Fruit fly (Drosophila melanogaster) whole organism, embryonic: ENCODE measurements around the gene RhoBTB.

ENCODE experiments used
- BEAF-32 ChIP-seq: fragments of 200-800 bp; sonication (Bioruptor generic); optimal IDR thresholded peaks from 3 replicates; lab custom pipeline; 2017; ENCODE audit warnings: missing biosample characterization, missing genetic modification characterization, mild to moderate bottlenecking, moderate library complexity, missing genetic modification reagents
- C15 ChIP-seq: fragments of 200-800 bp; sonication (Bioruptor generic); IDR thresholded peaks from 3 replicates; pipeline ENCODE4 v1.3.6; 2022; ENCODE audit warnings: missing biosample characterization, missing genetic modification characterization
- CG10209 ChIP-seq: fragments of 200-800 bp; sonication (Bioruptor generic); optimal IDR thresholded peaks from 3 replicates; lab custom pipeline; 2017; ENCODE audit warnings: missing biosample characterization, mild to moderate bottlenecking, missing genetic modification characterization, missing genetic modification reagents
- CG10462 ChIP-seq: fragments of 200-800 bp; sonication (Bioruptor generic); optimal IDR thresholded peaks from 2 replicates; lab custom pipeline; 2016; ENCODE audit warnings: missing biosample characterization, missing genetic modification characterization
- CG10959 ChIP-seq: fragments of 200-800 bp; sonication (Bioruptor generic); IDR thresholded peaks from 2 replicates; pipeline ENCODE4 v1.3.6; 2022; ENCODE audit warnings: missing biosample characterization, missing genetic modification characterization
- CG10979 ChIP-seq: fragments of 200-800 bp; sonication (Bioruptor generic); optimal IDR thresholded peaks from 2 replicates; lab custom pipeline; 2018; ENCODE audit warnings: missing biosample characterization, mild to moderate bottlenecking, missing genetic modification characterization, moderate library complexity
- CG12104 ChIP-seq: fragments of 200-800 bp; sonication (Bioruptor generic); optimal IDR thresholded peaks from 3 replicates; lab custom pipeline; 2016; ENCODE audit warnings: missing biosample characterization, missing genetic modification characterization
- CG12659 ChIP-seq: fragments of 200-800 bp; sonication (Bioruptor generic); optimal IDR thresholded peaks from 3 replicates; lab custom pipeline; 2017; ENCODE audit warnings: mild to moderate bottlenecking, missing biosample characterization, missing genetic modification reagents, missing genetic modification characterization
- CG12744 ChIP-seq: fragments of 200-800 bp; sonication (Bioruptor generic); optimal IDR thresholded peaks from 2 replicates; lab custom pipeline; 2016; ENCODE audit warnings: missing biosample characterization, missing genetic modification characterization
- CG13624 ChIP-seq: fragments of 200-800 bp; sonication (Bioruptor generic); optimal IDR thresholded peaks from 2 replicates; lab custom pipeline; 2016; ENCODE audit warnings: missing biosample characterization, missing genetic modification characterization
- CG15514 ChIP-seq: fragments of 200-800 bp; sonication (Bioruptor generic); optimal IDR thresholded peaks from 3 replicates; lab custom pipeline; 2017; ENCODE audit warnings: missing biosample characterization, missing genetic modification characterization, mild to moderate bottlenecking, moderate library complexity, missing genetic modification reagents
- CG15696 ChIP-seq: fragments of 200-800 bp; sonication (Bioruptor generic); optimal IDR thresholded peaks from 2 replicates; lab custom pipeline; 2019; ENCODE audit warnings: missing biosample characterization, mild to moderate bottlenecking, missing genetic modification characterization, moderate library complexity
- CG16813 ChIP-seq: fragments of 200-800 bp; sonication (Bioruptor generic); IDR thresholded peaks from 3 replicates; pipeline ENCODE4 v1.3.6; 2022; ENCODE audit warnings: missing biosample characterization, missing genetic modification characterization; ENCODE audit not compliant: partially characterized antibody
- CG1792 ChIP-seq: fragments of 200-800 bp; sonication (Bioruptor generic); optimal IDR thresholded peaks from 2 replicates; lab custom pipeline; 2016; ENCODE audit warnings: missing biosample characterization, missing genetic modification characterization
- CG31365 ChIP-seq: fragments of 200-800 bp; sonication (Bioruptor generic); optimal IDR thresholded peaks from 2 replicates; lab custom pipeline; 2018; ENCODE audit warnings: missing biosample characterization, mild to moderate bottlenecking, missing genetic modification characterization
- CG3407 ChIP-seq: fragments of 200-800 bp; sonication (Bioruptor generic); optimal IDR thresholded peaks from 2 replicates; lab custom pipeline; 2018; ENCODE audit warnings: missing biosample characterization, mild to moderate bottlenecking, missing genetic modification characterization
- CG34224 ChIP-seq: fragments of 200-800 bp; sonication (Bioruptor generic); IDR thresholded peaks from 3 replicates; pipeline ENCODE4 v1.3.6; 2022; ENCODE audit warnings: missing biosample characterization, missing genetic modification characterization; ENCODE audit not compliant: partially characterized antibody
- CG3726 ChIP-seq: fragments of 200-800 bp; sonication (Bioruptor generic); IDR thresholded peaks from 3 replicates; pipeline ENCODE4, ENCODE4 v1.3.6; 2022; ENCODE audit warnings: missing biosample characterization, missing genetic modification characterization
- CG4820 ChIP-seq: fragments of 200-800 bp; sonication (Bioruptor generic); optimal IDR thresholded peaks from 3 replicates; lab custom pipeline; 2016; ENCODE audit warnings: missing biosample characterization, missing genetic modification characterization
- CG7357 ChIP-seq: fragments of 200-800 bp; sonication (Bioruptor generic); IDR thresholded peaks from 3 replicates; pipeline ENCODE4 v1.3.6; 2022; ENCODE audit warnings: missing biosample characterization, missing genetic modification characterization
- CG9437 ChIP-seq: fragments of 200-800 bp; sonication (Bioruptor generic); optimal IDR thresholded peaks from 2 replicates; lab custom pipeline; 2018; ENCODE audit warnings: missing biosample characterization, mild to moderate bottlenecking, missing genetic modification characterization
- CrebB ChIP-seq: fragments of 200-800 bp; sonication (Bioruptor generic); optimal IDR thresholded peaks from 3 replicates; lab custom pipeline; 2018; ENCODE audit warnings: missing biosample characterization, mild to moderate bottlenecking, missing genetic modification characterization
- Dll ChIP-seq: fragments of 200-800 bp; sonication (Bioruptor generic); IDR thresholded peaks from 4 replicates; pipeline ENCODE4 v1.3.6; 2022; ENCODE audit warnings: missing biosample characterization, missing genetic modification characterization; ENCODE audit not compliant: partially characterized antibody
- Dref ChIP-seq: fragments of 200-800 bp; sonication (Bioruptor generic); IDR thresholded peaks from 2 replicates; pipeline ENCODE4 v1.3.6; 2022; ENCODE audit warnings: missing biosample characterization, missing genetic modification characterization
- E2f2 ChIP-seq: fragments of 200-800 bp; sonication (Bioruptor generic); IDR thresholded peaks from 2 replicates; pipeline ENCODE4 v1.3.6; 2022; ENCODE audit warnings: missing biosample characterization, missing genetic modification characterization
- Elba2 ChIP-seq: fragments of 200-800 bp; sonication (Bioruptor generic); optimal IDR thresholded peaks from 3 replicates; lab custom pipeline; 2016; ENCODE audit warnings: missing biosample characterization, missing genetic modification characterization
- MBD-R2 ChIP-seq: fragments of 200-800 bp; sonication (Bioruptor generic); IDR thresholded peaks from 2 replicates; pipeline ENCODE4 v1.3.6; 2022; ENCODE audit warnings: missing biosample characterization, missing genetic modification characterization
- MESR4 ChIP-seq: fragments of 200-800 bp; sonication (Bioruptor generic); optimal IDR thresholded peaks from 2 replicates; lab custom pipeline; 2018; ENCODE audit warnings: missing biosample characterization, mild to moderate bottlenecking, missing genetic modification characterization, moderate library complexity
- Myb ChIP-seq: fragments of 200-800 bp; sonication (Bioruptor generic); optimal IDR thresholded peaks from 2 replicates; lab custom pipeline; 2016; ENCODE audit warnings: missing biosample characterization, missing genetic modification characterization
- Nf-YC ChIP-seq: fragments of 200-800 bp; optimal IDR thresholded peaks from 3 replicates; lab custom pipeline; 2019; ENCODE audit warnings: missing biosample characterization, mild to moderate bottlenecking, missing genetic modification characterization, moderate library complexity
- Poxn ChIP-seq: fragments of 200-800 bp; sonication (Bioruptor generic); IDR thresholded peaks from 2 replicates; pipeline ENCODE4 v1.3.6; 2022; ENCODE audit warnings: missing biosample characterization, missing genetic modification characterization
- Scr ChIP-seq: fragments of 200-800 bp; sonication (Bioruptor generic); IDR thresholded peaks from 2 replicates; pipeline ENCODE4 v1.3.6; 2022; ENCODE audit warnings: missing biosample characterization, missing genetic modification characterization; ENCODE audit not compliant: partially characterized antibody
- Trl ChIP-seq, 3 experiments: fragments of >200 bp in 2 of 3; fragments of 200-800 bp in 1 of 3; sonication (Bioruptor generic) in 1 of 3; optimal IDR thresholded peaks; 2 replicates in 1 of 3; 3 replicates in 2 of 3; lab custom pipeline; 2016 to 2017; ENCODE audit warnings: missing biosample characterization in 1 of 3, missing genetic modification characterization in 1 of 3
- Vsx1 ChIP-seq: fragments of 200-800 bp; sonication (Bioruptor generic); optimal IDR thresholded peaks from 2 replicates; lab custom pipeline; 2017; ENCODE audit warnings: missing biosample characterization, mild to moderate bottlenecking, missing genetic modification characterization, missing genetic modification reagents
- az2 ChIP-seq: fragments of 200-800 bp; sonication (Bioruptor generic); optimal IDR thresholded peaks from 3 replicates; lab custom pipeline; 2016; ENCODE audit warnings: missing biosample characterization, missing genetic modification characterization
- bbx ChIP-seq: fragments of 200-800 bp; sonication (Bioruptor generic); IDR thresholded peaks from 2 replicates; pipeline ENCODE4 v1.3.6; 2022; ENCODE audit warnings: missing biosample characterization, missing genetic modification characterization; ENCODE audit not compliant: partially characterized antibody
- btn ChIP-seq: fragments of 200-800 bp; sonication (Bioruptor generic); optimal IDR thresholded peaks from 2 replicates; lab custom pipeline; 2016; ENCODE audit warnings: missing biosample characterization, missing genetic modification characterization
- crol ChIP-seq: fragments of 200-800 bp; sonication (Bioruptor generic); IDR thresholded peaks from 2 replicates; pipeline ENCODE4 v1.3.6; 2022; ENCODE audit warnings: missing biosample characterization, missing genetic modification characterization
- fru ChIP-seq: fragments of >200 bp; optimal IDR thresholded peaks from 2 replicates; lab custom pipeline; 2017
- gfzf ChIP-seq: fragments of 200-800 bp; sonication (Bioruptor generic); optimal IDR thresholded peaks from 2 replicates; lab custom pipeline; 2016; ENCODE audit warnings: missing biosample characterization, mild to moderate bottlenecking, missing genetic modification characterization, moderate library complexity
- gro ChIP-seq: fragments of 200-800 bp; sonication (Bioruptor generic); optimal IDR thresholded peaks from 2 replicates; lab custom pipeline; 2016; ENCODE audit warnings: missing biosample characterization, missing genetic modification characterization
- ham ChIP-seq: fragments of 200-800 bp; sonication (Bioruptor generic); IDR thresholded peaks from 2 replicates; pipeline ENCODE4 v1.3.6; 2022; ENCODE audit warnings: missing biosample characterization, missing genetic modification characterization
- luna ChIP-seq: fragments of 200-800 bp; sonication (Bioruptor generic); optimal IDR thresholded peaks from 2 replicates; lab custom pipeline; 2016; ENCODE audit warnings: missing biosample characterization, missing genetic modification characterization
- pzg ChIP-seq: fragments of 200-800 bp; sonication (Bioruptor generic); optimal IDR thresholded peaks from 3 replicates; lab custom pipeline; 2018; ENCODE audit warnings: missing biosample characterization, mild to moderate bottlenecking, missing genetic modification characterization, moderate library complexity
- salm ChIP-seq: fragments of 200-800 bp; sonication (Bioruptor generic); optimal IDR thresholded peaks from 2 replicates; lab custom pipeline; 2018; ENCODE audit warnings: missing biosample characterization, mild to moderate bottlenecking, missing genetic modification characterization
- sr ChIP-seq: fragments of 200-800 bp; sonication (Bioruptor generic); IDR thresholded peaks from 3 replicates; pipeline ENCODE4 v1.3.6; 2022; ENCODE audit warnings: missing biosample characterization, missing genetic modification characterization
- tap ChIP-seq: fragments of 200-800 bp; optimal IDR thresholded peaks from 3 replicates; lab custom pipeline; 2019; ENCODE audit warnings: missing biosample characterization, mild to moderate bottlenecking, missing genetic modification characterization, moderate library complexity
- tio ChIP-seq: fragments of 200-800 bp; sonication (Bioruptor generic); optimal IDR thresholded peaks from 2 replicates; lab custom pipeline; 2017; ENCODE audit warnings: missing biosample characterization, missing genetic modification characterization, inconsistent platforms
- trem ChIP-seq: fragments of 200-800 bp; optimal IDR thresholded peaks from 3 replicates; lab custom pipeline; 2019; ENCODE audit warnings: missing biosample characterization, mild to moderate bottlenecking, missing genetic modification characterization, moderate library complexity
- zen ChIP-seq: fragments of 200-800 bp; sonication (Bioruptor generic); optimal IDR thresholded peaks from 3 replicates; lab custom pipeline; 2018; ENCODE audit warnings: missing biosample characterization, mild to moderate bottlenecking, missing genetic modification characterization, moderate library complexity
- zfh1 ChIP-seq: fragments of 200-800 bp; sonication (Bioruptor generic); IDR thresholded peaks from 3 replicates; pipeline ENCODE4 v1.3.6; 2022; ENCODE audit warnings: missing biosample characterization, missing genetic modification characterization

The RhoBTB gene

DNA sequence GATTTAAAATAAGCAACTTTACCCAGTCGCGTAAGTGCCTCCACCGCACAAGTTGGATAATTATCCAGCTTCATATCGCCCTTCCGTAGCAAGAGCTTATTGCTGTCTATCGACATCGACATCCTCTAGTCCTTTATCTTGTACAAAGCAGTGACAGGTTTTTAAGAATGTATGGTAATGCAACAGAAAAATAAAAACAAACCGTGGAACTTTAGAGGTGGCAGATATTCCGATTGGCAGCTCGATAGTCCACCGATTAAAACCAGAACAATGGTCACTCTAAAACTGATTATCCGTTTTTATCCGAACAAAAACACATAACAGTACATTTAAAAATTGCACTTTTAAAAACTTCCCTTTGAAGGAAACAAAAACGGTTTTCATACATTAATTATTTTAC, 51.4 kb downstream of the RhoBTB start, which contains the start of gene CG5274 (continued):
- TF ChIP-seq Dref (GFP tag; lab: Robert Waterston, UW) (peak; percentile 73), az2 (GFP tag; lab: Kevin White, UChicago) (no peak), CG15696 (no peak), CG9437 (no peak), Trl (optimal IDR thresholded peaks at IDR 0.05; lab: Kevin White, UChicago) (no peak), Trl (GFP tag; optimal IDR thresholded peaks at IDR 0.05; lab: Kevin White, UChicago) (no peak), CG7357 (GFP tag; lab: Robert Waterston, UW) (no peak), CG31365 (tag; lab: Kevin White, UChicago) (no peak), bbx (GFP tag; lab: Robert Waterston, UW) (peak; percentile 52; the same call in 1 of the 2 replicates), CG12744 (GFP tag; lab: Kevin White, UChicago) (no peak), C15 (GFP tag; lab: Robert Waterston, UW) (no peak), Scr (GFP tag; lab: Robert Waterston, UW) (peak; percentile 42), CrebB (tag; lab: Kevin White, UChicago) (no peak), CG34224 (peak; percentile 62), CG3726 (GFP tag; lab: Robert Waterston, UW) (no peak), tio (GFP tag; lab: Kevin White, UChicago) (no peak), btn (GFP tag; lab: Kevin White, UChicago) (no peak), CG10959 (GFP tag; lab: Robert Waterston, UW) (no peak), BEAF-32 (GFP tag; lab: Kevin White, UChicago) (peak; percentile 49), gro (GFP tag; lab: Kevin White, UChicago) (no peak), fru (lab: Kevin White, UChicago) (no peak), crol (GFP tag; lab: Robert Waterston, UW) (no peak), zfh1 (GFP tag; lab: Robert Waterston, UW) (no peak), CG12104 (GFP tag; lab: Kevin White, UChicago) (no peak), Myb (GFP tag; lab: Kevin White, UChicago) (peak; percentile 62), E2f2 (GFP tag; lab: Robert Waterston, UW) (peak; percentile 57), pzg (GFP tag; lab: Kevin White, UChicago) (peak; percentile 51), CG15514 (no peak), CG4820 (no peak), salm (tag; lab: Kevin White, UChicago) (no peak), zen (no peak), MBD-R2 (GFP tag; lab: Robert Waterston, UW) (peak; percentile 66), CG1792 (GFP tag; lab: Kevin White, UChicago) (no peak), ham (no peak), CG10209 (no peak), Dll (0 out of 4 replicates have a peak, but pooled peaks have one; percentile 37), Vsx1 (GFP tag; lab: Kevin White, UChicago) (no peak), CG13624 (GFP tag; lab: Kevin White, UChicago) (no peak), MESR4 (GFP tag; lab: Kevin White, UChicago) (peak; percentile 56), luna (GFP tag; lab: Kevin White, UChicago) (no peak), gfzf (GFP tag; lab: Kevin White, UChicago) (peak; percentile 52), trem (tag; lab: Kevin White, UChicago) (peak; percentile 23), CG10979 (tag; lab: Kevin White, UChicago) (no peak), CG3407 (no peak), sr (GFP tag; lab: Robert Waterston, UW) (no peak), tap (no peak), CG16813 (no peak), CG12659 (GFP tag; lab: Kevin White, UChicago) (peak; percentile 17), CG10462 (GFP tag; lab: Kevin White, UChicago) (peak; percentile 40), Poxn (no peak), Elba2 (GFP tag; lab: Kevin White, UChicago) (no peak), Nf-YC (tag; lab: Kevin White, UChicago) (no peak)
